Worm (Caenorhabditis elegans) whole organism, mixed stage, embryonic: ENCODE measurements around the gene C24H12.8.

Experiments
- M03D4.4 ChIP-seq: sonication (generic microtip); optimal IDR thresholded peaks from 2 replicates; lab custom pipeline; 2017; ENCODE audit warnings: mild to moderate bottlenecking, missing genetic modification characterization, missing compliant biosample characterization
- bed-3 ChIP-seq: fragments of 200-800 bp; sonication (Bioruptor generic); optimal IDR thresholded peaks from 3 replicates; lab custom pipeline; 2018; ENCODE audit warnings: mild to moderate bottlenecking, missing genetic modification characterization, moderate library complexity, missing compliant biosample characterization
- ceh-39 ChIP-seq: fragments of 150-350 bp; optimal IDR thresholded peaks from 2 replicates; lab custom pipeline; 2014; ENCODE audit warnings: missing biosample characterization, missing genetic modification characterization
- ceh-43 ChIP-seq: fragments of 200-800 bp; sonication (Bioruptor generic); optimal IDR thresholded peaks from 2 replicates; lab custom pipeline; 2018; ENCODE audit warnings: mild to moderate bottlenecking, missing genetic modification characterization, moderate library complexity, missing compliant biosample characterization
- ces-1 ChIP-seq: fragments of 150-350 bp; optimal IDR thresholded peaks from 2 replicates; lab custom pipeline; 2014; ENCODE audit warnings: missing biosample characterization, missing genetic modification reagents, missing genetic modification characterization
- cnd-1 ChIP-seq: fragments of 200-800 bp; sonication (Bioruptor generic); optimal IDR thresholded peaks from 2 replicates; lab custom pipeline; 2018; ENCODE audit warnings: mild to moderate bottlenecking, missing genetic modification characterization, missing compliant biosample characterization
- drap-1 ChIP-seq: fragments of 200-800 bp; sonication (Bioruptor generic); optimal IDR thresholded peaks from 3 replicates; lab custom pipeline; 2018; ENCODE audit warnings: mild to moderate bottlenecking, missing genetic modification characterization, missing compliant biosample characterization
- elt-1 ChIP-seq: sonication (generic microtip); optimal IDR thresholded peaks from 2 replicates; lab custom pipeline; 2017; ENCODE audit warnings: missing genetic modification characterization, mild to moderate bottlenecking, missing compliant biosample characterization, antibody characterized with exemption, moderate library complexity, borderline replicate concordance; ENCODE audit not compliant: insufficient read depth
- elt-3 ChIP-seq: fragments of 150-350 bp; optimal IDR thresholded peaks from 2 replicates; lab custom pipeline; 2014; ENCODE audit warnings: missing biosample characterization, missing genetic modification characterization
- flh-1 ChIP-seq: fragments of 200-800 bp; sonication (Bioruptor generic); optimal IDR thresholded peaks from 2 replicates; lab custom pipeline; 2018; ENCODE audit warnings: mild to moderate bottlenecking, missing genetic modification characterization, moderate library complexity, missing compliant biosample characterization
- ham-2 ChIP-seq: fragments of 200-800 bp; sonication (Bioruptor generic); optimal IDR thresholded peaks from 2 replicates; lab custom pipeline; 2018; ENCODE audit warnings: mild to moderate bottlenecking, missing genetic modification characterization, missing compliant biosample characterization
- hlh-1 ChIP-seq: fragments of 150-350 bp; optimal IDR thresholded peaks from 2 replicates; lab custom pipeline; 2014; ENCODE audit warnings: missing biosample characterization, missing genetic modification reagents, missing genetic modification characterization
- lin-13 ChIP-seq: fragments of 150-350 bp; optimal IDR thresholded peaks from 2 replicates; lab custom pipeline; 2014; ENCODE audit warnings: missing biosample characterization, missing genetic modification characterization
- lin-32 ChIP-seq: fragments of 200-800 bp; sonication (Bioruptor generic); optimal IDR thresholded peaks from 2 replicates; lab custom pipeline; 2018; ENCODE audit warnings: mild to moderate bottlenecking, missing genetic modification characterization, missing compliant biosample characterization
- lsy-2 ChIP-seq: fragments of 150-350 bp; optimal IDR thresholded peaks from 2 replicates; lab custom pipeline; 2014; ENCODE audit warnings: missing biosample characterization, missing genetic modification characterization
- mab-5 ChIP-seq: fragments of 150-350 bp; optimal IDR thresholded peaks from 2 replicates; lab custom pipeline; 2014; ENCODE audit warnings: missing biosample characterization, missing genetic modification characterization
- mls-2 ChIP-seq: sonication (generic microtip); optimal IDR thresholded peaks from 2 replicates; lab custom pipeline; 2016; ENCODE audit warnings: mild to moderate bottlenecking, missing genetic modification characterization, moderate library complexity, missing compliant biosample characterization
- nhr-12 ChIP-seq: fragments of 150-350 bp; optimal IDR thresholded peaks from 2 replicates; lab custom pipeline; 2014; ENCODE audit warnings: missing biosample characterization, missing genetic modification characterization
- nhr-2 ChIP-seq: fragments of 150-350 bp; optimal IDR thresholded peaks from 2 replicates; lab custom pipeline; 2014; ENCODE audit warnings: missing biosample characterization, missing genetic modification characterization
- nhr-237 ChIP-seq: fragments of 150-350 bp; optimal IDR thresholded peaks from 2 replicates; lab custom pipeline; 2014; ENCODE audit warnings: missing biosample characterization, missing genetic modification characterization
- nhr-28 ChIP-seq: fragments of 150-350 bp; optimal IDR thresholded peaks from 2 replicates; lab custom pipeline; 2014; ENCODE audit warnings: missing biosample characterization, missing genetic modification characterization
- nhr-76 ChIP-seq: sonication (generic microtip); optimal IDR thresholded peaks from 2 replicates; lab custom pipeline; 2017; ENCODE audit warnings: missing biosample characterization, missing genetic modification characterization
- pha-4 ChIP-seq: fragments of 150-350 bp; optimal IDR thresholded peaks from 2 replicates; lab custom pipeline; 2018; ENCODE audit warnings: missing biosample characterization, missing genetic modification reagents, missing genetic modification characterization
- sem-2 ChIP-seq: fragments of 200-800 bp; sonication (Bioruptor generic); optimal IDR thresholded peaks from 2 replicates; lab custom pipeline; 2018; ENCODE audit warnings: mild to moderate bottlenecking, missing genetic modification characterization, missing compliant biosample characterization
- snpc-4 ChIP-seq: fragments of 150-350 bp; optimal IDR thresholded peaks from 2 replicates; lab custom pipeline; 2014; ENCODE audit warnings: missing biosample characterization, missing genetic modification characterization
- sptf-1 ChIP-seq: sonication (generic microtip); optimal IDR thresholded peaks from 2 replicates; lab custom pipeline; 2017; ENCODE audit warnings: mild to moderate bottlenecking, missing genetic modification characterization, moderate library complexity, missing compliant biosample characterization
- tbx-8 ChIP-seq: fragments of 200-800 bp; sonication (Bioruptor generic); optimal IDR thresholded peaks from 2 replicates; lab custom pipeline; 2018; ENCODE audit warnings: mild to moderate bottlenecking, missing genetic modification characterization, moderate library complexity, missing compliant biosample characterization
- unc-120 ChIP-seq: sonication (generic microtip); optimal IDR thresholded peaks from 2 replicates; lab custom pipeline; 2017; ENCODE audit warnings: missing genetic modification characterization, missing compliant biosample characterization; ENCODE audit not compliant: poor library complexity, severe bottlenecking
- unc-39 ChIP-seq: fragments of 150-350 bp; optimal IDR thresholded peaks from 2 replicates; lab custom pipeline; 2014; ENCODE audit warnings: missing biosample characterization, missing genetic modification characterization
- unc-62 ChIP-seq: fragments of 150-350 bp; optimal IDR thresholded peaks from 2 replicates; lab custom pipeline; 2014; ENCODE audit warnings: missing biosample characterization, missing genetic modification reagents, missing genetic modification characterization
- zip-8 ChIP-seq: fragments of 150-350 bp; optimal IDR thresholded peaks from 2 replicates; lab custom pipeline; 2014; ENCODE audit warnings: missing biosample characterization, missing genetic modification characterization
- ztf-11 ChIP-seq: fragments of 150-350 bp; optimal IDR thresholded peaks from 2 replicates; lab custom pipeline; 2014; ENCODE audit warnings: missing biosample characterization, missing genetic modification characterization

Gene C24H12.8

DNA sequence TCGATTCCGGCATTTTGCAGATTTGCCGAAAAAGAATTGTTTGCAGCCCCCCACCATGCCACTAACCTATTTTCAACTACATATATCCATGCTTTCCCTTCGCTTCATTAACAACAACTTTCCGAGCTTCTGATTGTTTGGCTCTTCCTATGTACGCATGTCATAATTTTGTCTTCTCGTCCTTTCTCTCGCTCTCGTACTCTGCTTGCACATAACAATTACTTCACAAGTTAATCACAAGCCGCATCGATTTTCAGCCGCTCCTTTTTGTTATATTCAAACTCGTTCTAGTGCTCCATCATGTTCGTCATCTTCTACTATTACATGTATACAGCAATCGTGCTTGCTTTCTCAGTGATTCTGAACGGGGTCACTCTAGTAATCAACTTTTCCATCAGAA lies 44.6 kb downstream of the C24H12.8 start, which contains the start of gene C03H5.9:
Gene C03H5.9, plus strand, starts transcription at position 301 of the 400 bp plus-strand sequence.
- TF ChIP-seq drap-1 (GFP tag; lab: Kevin White, UChicago) (no peak), flh-1 (GFP tag; lab: Kevin White, UChicago) (no peak)
- TF ChIP-seq, all 35 proteins: peak for 0

DNA sequence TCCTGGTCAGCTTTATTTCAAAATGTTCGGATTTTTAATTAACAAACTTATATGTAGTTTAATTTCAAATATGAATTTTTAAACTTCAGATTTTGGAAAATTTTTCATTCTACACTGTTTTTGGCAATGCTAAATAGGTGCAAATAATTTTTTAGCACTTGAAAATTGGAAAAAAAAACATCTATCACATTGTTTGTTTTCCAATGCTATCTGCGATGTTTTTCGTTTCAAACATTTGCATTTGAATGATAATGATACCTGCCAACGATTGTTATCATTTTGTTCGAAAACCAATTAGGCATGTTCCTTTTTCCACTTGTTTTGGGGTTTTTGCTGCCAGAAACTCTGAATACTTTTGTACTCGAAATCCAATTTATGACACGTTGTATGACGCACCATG lies 48.0 kb downstream of the C24H12.8 start, which contains the start of gene C03H5.4:
Gene C03H5.4, plus strand, starts transcription at position 301 of the 400 bp plus-strand sequence.
- no peak for TF ChIP-seq nhr-76 (tag; lab: Kevin White, UChicago)
- no peak for TF ChIP-seq lin-13 (tag; lab: Kevin White, UChicago)
- no peak for TF ChIP-seq elt-3 (tag; lab: Kevin White, UChicago)
- TF ChIP-seq M03D4.4, result no peak
- TF ChIP-seq zip-8, result no peak
- TF ChIP-seq sem-2 (GFP tag; lab: Kevin White, UChicago), result no peak
- no peak for TF ChIP-seq pha-4 (tag; lab: Kevin White, UChicago)
- TF ChIP-seq elt-1 (tag; lab: Kevin White, UChicago), result no peak
- no peak for TF ChIP-seq nhr-12
- TF ChIP-seq ztf-11 (tag; lab: Kevin White, UChicago), result no peak
- TF ChIP-seq cnd-1 (tag; lab: Kevin White, UChicago), result no peak
- TF ChIP-seq unc-120 (tag; lab: Kevin White, UChicago), result no peak
- no peak for TF ChIP-seq ham-2 (GFP tag; lab: Kevin White, UChicago)
- no peak for TF ChIP-seq bed-3
- no peak for TF ChIP-seq hlh-1 (tag; lab: Kevin White, UChicago)
- no peak for TF ChIP-seq drap-1 (GFP tag; lab: Kevin White, UChicago)
- no peak for TF ChIP-seq sptf-1 (tag; lab: Kevin White, UChicago)
- no peak for TF ChIP-seq mls-2 (tag; lab: Kevin White, UChicago)
- TF ChIP-seq tbx-8, result no peak
- no peak for TF ChIP-seq lsy-2 (tag; lab: Kevin White, UChicago)

DNA sequence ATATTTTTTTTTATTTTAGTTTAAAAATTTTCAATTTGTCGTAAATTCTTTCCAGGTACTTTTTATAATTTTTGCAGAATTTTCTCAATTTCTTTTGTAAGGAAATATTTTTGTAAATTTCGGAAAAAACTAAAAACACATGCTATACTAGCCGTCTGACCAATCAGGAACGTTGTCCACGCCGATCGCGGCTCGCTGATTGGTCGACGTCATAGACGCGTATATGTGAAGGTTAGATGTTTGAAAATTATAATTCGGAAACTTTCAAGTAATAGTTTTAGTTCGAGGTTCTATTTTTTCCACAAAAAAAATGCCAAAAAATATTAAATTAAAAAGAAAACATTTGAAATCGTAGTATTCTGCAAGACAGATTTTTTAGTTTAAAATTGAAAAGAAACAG lies 50.8 kb downstream of the C24H12.8 start:
- TF ChIP-seq mls-2 (tag; lab: Kevin White, UChicago) (no peak), ztf-11 (tag; lab: Kevin White, UChicago) (no peak), ces-1 (GFP tag; lab: Kevin White, UChicago) (no peak), lin-13 (tag; lab: Kevin White, UChicago) (no peak), nhr-2 (tag; lab: Kevin White, UChicago) (no peak), nhr-28 (tag; lab: Kevin White, UChicago) (no peak), nhr-237 (tag; lab: Kevin White, UChicago) (no peak), elt-1 (tag; lab: Kevin White, UChicago) (no peak)

DNA sequence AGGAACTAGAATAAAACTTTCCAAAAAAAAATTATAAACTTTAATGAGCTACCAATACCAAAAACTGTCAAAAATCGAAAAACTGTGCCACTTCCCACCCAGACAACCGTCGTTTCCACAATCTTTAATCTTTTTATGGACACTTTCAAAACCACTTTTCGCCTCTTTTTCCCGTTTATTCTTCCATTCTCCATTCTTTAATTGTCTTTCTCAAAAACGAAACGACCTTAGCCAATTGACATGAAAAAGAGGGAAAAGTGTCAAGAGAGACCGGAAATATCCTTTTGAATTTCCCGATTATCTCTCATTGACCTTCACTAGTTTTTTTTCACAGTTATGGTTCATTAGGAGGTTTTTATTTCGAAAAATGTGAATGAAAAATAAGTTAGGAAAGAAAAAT lies 51.4 kb downstream of the C24H12.8 start:
- TF ChIP-seq unc-62 (GFP tag; lab: Kevin White, UChicago) (no peak), ceh-39 (no peak), nhr-12 (no peak), hlh-1 (tag; lab: Kevin White, UChicago) (no peak)

DNA sequence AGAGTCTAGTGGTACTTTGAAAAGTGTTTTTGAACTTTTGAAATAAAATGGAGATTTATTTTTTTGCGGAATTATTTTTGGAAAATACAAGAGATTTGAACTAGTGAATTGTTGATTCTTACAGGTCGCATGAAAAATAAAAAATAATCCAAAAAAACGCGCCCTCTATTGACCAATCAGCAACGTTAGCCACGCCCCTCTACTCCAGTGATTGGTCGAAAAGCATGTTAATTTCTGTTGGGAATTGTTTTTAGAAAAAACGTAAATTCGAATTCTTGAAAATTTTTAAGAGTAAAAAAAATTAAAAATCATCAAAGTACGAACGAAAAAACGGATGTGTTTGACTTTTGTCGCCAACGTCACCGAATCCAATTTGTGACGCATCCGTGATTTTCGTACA lies 52.6 kb downstream of the C24H12.8 start:
- no peak for TF ChIP-seq hlh-1 (tag; lab: Kevin White, UChicago)
- no peak for TF ChIP-seq cnd-1 (tag; lab: Kevin White, UChicago)
- no peak for TF ChIP-seq flh-1 (GFP tag; lab: Kevin White, UChicago)
- no peak for TF ChIP-seq ces-1 (GFP tag; lab: Kevin White, UChicago)
- no peak for TF ChIP-seq snpc-4 (tag; lab: Kevin White, UChicago)
- no peak for TF ChIP-seq unc-39
- no peak for TF ChIP-seq nhr-76 (tag; lab: Kevin White, UChicago)
- TF ChIP-seq mls-2 (tag; lab: Kevin White, UChicago), result no peak
- TF ChIP-seq ceh-43 (GFP tag; lab: Kevin White, UChicago), result no peak
- TF ChIP-seq lin-32 (GFP tag; lab: Kevin White, UChicago), result no peak
- no peak for TF ChIP-seq elt-3 (tag; lab: Kevin White, UChicago)
- TF ChIP-seq mab-5, result no peak
- no peak for TF ChIP-seq elt-1 (tag; lab: Kevin White, UChicago)
- TF ChIP-seq sem-2 (GFP tag; lab: Kevin White, UChicago), result no peak
- no peak for TF ChIP-seq M03D4.4
